Fruit fly (Drosophila melanogaster) whole organism: ENCODE data around the gene Hsc70-3.
"Not testable (repeated sequence)": the region's sequence is repeated elsewhere in the genome, so short reads cannot be mapped to it uniquely, and the experiment has no call there.

Source experiments
- CG8478 ChIP-seq: fragments of >200 bp; optimal IDR thresholded peaks from 2 replicates; lab custom pipeline; 2018; ENCODE audit warnings: inconsistent platforms
- Dll ChIP-seq: fragments of >200 bp; optimal IDR thresholded peaks from 2 replicates; lab custom pipeline; 2017
- pan ChIP-seq: fragments of >200 bp; optimal IDR thresholded peaks from 2 replicates; lab custom pipeline; 2017
- psq ChIP-seq: fragments of >200 bp; optimal IDR thresholded peaks from 2 replicates; lab custom pipeline; 2017
- usp ChIP-seq: fragments of >200 bp; optimal IDR thresholded peaks from 2 replicates; lab custom pipeline; 2017; ENCODE audit warnings: missing biosample characterization, missing genetic modification characterization, mixed read lengths

dm6 chrX:11753973-11754372 lies 52.9 kb downstream of the Hsc70-3 start, which contains the start of gene m:
- TF ChIP-seq Dll (lab: Kevin White, UChicago); usp; pan (lab: Kevin White, UChicago); CG8478 (lab: Kevin White, UChicago); psq: not testable (repeated sequence)
